Fruit fly (Drosophila melanogaster) whole organism, embryonic: Measurements from ENCODE around the gene Jhbp11.

Experiments used
- ATbp ChIP-seq: fragments of 200-800 bp; sonication (Bioruptor generic); optimal IDR thresholded peaks from 2 replicates; lab custom pipeline; 2017; ENCODE audit warnings: missing biosample characterization, mild to moderate bottlenecking, missing genetic modification characterization, missing genetic modification reagents
- CG10209 ChIP-seq: fragments of 200-800 bp; sonication (Bioruptor generic); optimal IDR thresholded peaks from 3 replicates; lab custom pipeline; 2017; ENCODE audit warnings: missing biosample characterization, mild to moderate bottlenecking, missing genetic modification characterization, missing genetic modification reagents
- CG10462 ChIP-seq: fragments of 200-800 bp; sonication (Bioruptor generic); optimal IDR thresholded peaks from 2 replicates; lab custom pipeline; 2016; ENCODE audit warnings: missing biosample characterization, missing genetic modification characterization
- CG10979 ChIP-seq: fragments of 200-800 bp; sonication (Bioruptor generic); optimal IDR thresholded peaks from 2 replicates; lab custom pipeline; 2018; ENCODE audit warnings: missing biosample characterization, mild to moderate bottlenecking, missing genetic modification characterization, moderate library complexity
- CG11504 ChIP-seq: fragments of 200-800 bp; sonication (Bioruptor generic); optimal IDR thresholded peaks from 3 replicates; lab custom pipeline; 2019; ENCODE audit warnings: missing biosample characterization, mild to moderate bottlenecking, missing genetic modification characterization, moderate library complexity
- CG12155 ChIP-seq: fragments of 200-800 bp; sonication (Bioruptor generic); optimal IDR thresholded peaks from 3 replicates; lab custom pipeline; 2016; ENCODE audit warnings: missing biosample characterization, missing genetic modification characterization
- CG13424 ChIP-seq: fragments of 200-800 bp; sonication (Bioruptor generic); optimal IDR thresholded peaks from 2 replicates; lab custom pipeline; 2019; ENCODE audit warnings: missing biosample characterization, mild to moderate bottlenecking, missing genetic modification characterization, moderate library complexity
- CG14710 ChIP-seq: fragments of 200-800 bp; sonication (Bioruptor generic); optimal IDR thresholded peaks from 3 replicates; lab custom pipeline; 2019; ENCODE audit warnings: missing biosample characterization, mild to moderate bottlenecking, missing genetic modification characterization, moderate library complexity
- CG1603 ChIP-seq: fragments of 200-800 bp; sonication (Bioruptor generic); optimal IDR thresholded peaks from 2 replicates; lab custom pipeline; 2019; ENCODE audit warnings: missing biosample characterization, mild to moderate bottlenecking, missing genetic modification characterization, moderate library complexity
- CG17359 ChIP-seq: fragments of 200-800 bp; sonication (Bioruptor generic); optimal IDR thresholded peaks from 3 replicates; lab custom pipeline; 2018; ENCODE audit warnings: missing biosample characterization, mild to moderate bottlenecking, missing genetic modification characterization, moderate library complexity
- CG18262 ChIP-seq: fragments of 200-800 bp; optimal IDR thresholded peaks from 3 replicates; lab custom pipeline; 2019; ENCODE audit warnings: missing biosample characterization, mild to moderate bottlenecking, missing genetic modification characterization, moderate library complexity
- CG3847 ChIP-seq: fragments of 200-800 bp; sonication (Bioruptor generic); IDR thresholded peaks from 2 replicates; pipeline ENCODE4 v1.3.6; 2022; ENCODE audit warnings: missing biosample characterization, missing genetic modification characterization
- CG6791 ChIP-seq: fragments of 200-800 bp; sonication (Bioruptor generic); IDR thresholded peaks from 3 replicates; pipeline ENCODE4 v1.3.6; 2022; ENCODE audit warnings: missing biosample characterization, missing genetic modification characterization; ENCODE audit not compliant: partially characterized antibody
- CG7271 ChIP-seq: fragments of 200-800 bp; sonication (Bioruptor generic); optimal IDR thresholded peaks from 2 replicates; lab custom pipeline; 2018; ENCODE audit warnings: missing biosample characterization, mild to moderate bottlenecking, missing genetic modification characterization, moderate library complexity
- CG8290 ChIP-seq, 3 experiments: fragments of 200-800 bp; sonication (Bioruptor generic); optimal IDR thresholded peaks; 2 replicates each; lab custom pipeline; 2016 to 2019; ENCODE audit warnings: missing biosample characterization in 3 of 3, missing genetic modification characterization in 3 of 3, mild to moderate bottlenecking in 2 of 3, moderate library complexity in 1 of 3
- CG8388 ChIP-seq: fragments of 200-800 bp; sonication (Bioruptor generic); optimal IDR thresholded peaks from 2 replicates; lab custom pipeline; 2019; ENCODE audit warnings: missing biosample characterization, mild to moderate bottlenecking, missing genetic modification characterization, moderate library complexity
- Camta ChIP-seq: fragments of 200-800 bp; sonication (Bioruptor generic); optimal IDR thresholded peaks from 2 replicates; lab custom pipeline; 2016; ENCODE audit warnings: missing biosample characterization, missing genetic modification characterization
- D19A ChIP-seq: fragments of 200-800 bp; optimal IDR thresholded peaks from 3 replicates; lab custom pipeline; 2019; ENCODE audit warnings: missing biosample characterization, mild to moderate bottlenecking, missing genetic modification characterization, moderate library complexity
- Ets65A ChIP-seq: fragments of 200-800 bp; sonication (Bioruptor generic); peaks from one replicate; lab custom pipeline; 2016; ENCODE audit warnings: missing biosample characterization, missing genetic modification characterization
- H2.0 ChIP-seq: fragments of 200-800 bp; sonication (Bioruptor generic); IDR thresholded peaks from 2 replicates; pipeline ENCODE4 v1.3.6; 2022; ENCODE audit warnings: missing biosample characterization, missing genetic modification characterization
- Hr51 ChIP-seq, 2 experiments: fragments of 200-800 bp; sonication (Bioruptor generic); optimal IDR thresholded peaks; 2 replicates in 1 of 2; 3 replicates in 1 of 2; lab custom pipeline; 2016 to 2018; ENCODE audit warnings: missing biosample characterization in 2 of 2, missing genetic modification characterization in 2 of 2, mild to moderate bottlenecking in 1 of 2, moderate library complexity in 1 of 2
- Hr78 ChIP-seq, 2 experiments: fragments of 200-800 bp in 1 of 2; fragments of >200 bp in 1 of 2; sonication (Bioruptor generic) in 1 of 2; optimal IDR thresholded peaks; 2 replicates each; lab custom pipeline; 2017 to 2019; ENCODE audit warnings: missing biosample characterization in 2 of 2, missing genetic modification characterization in 2 of 2, mild to moderate bottlenecking in 1 of 2, moderate library complexity in 1 of 2
- Med ChIP-seq: fragments of 200-800 bp; sonication (Bioruptor generic); peaks from one replicate; lab custom pipeline; 2016; ENCODE audit warnings: missing biosample characterization, missing genetic modification characterization, mild to moderate bottlenecking, inconsistent platforms, moderate library complexity
- NFAT ChIP-seq: fragments of 200-800 bp; sonication (Bioruptor generic); IDR thresholded peaks from 2 replicates; pipeline ENCODE4 v1.3.6; 2022; ENCODE audit warnings: missing biosample characterization, missing genetic modification characterization
- Opbp ChIP-seq: fragments of 200-800 bp; sonication (Bioruptor generic); IDR thresholded peaks from 3 replicates; pipeline ENCODE4 v1.3.6; 2022; ENCODE audit warnings: missing biosample characterization, missing genetic modification characterization; ENCODE audit not compliant: partially characterized antibody
- Pdp1 ChIP-seq, 2 experiments: fragments of 200-800 bp; sonication (Bioruptor generic); optimal IDR thresholded peaks; 3 replicates each; lab custom pipeline; 2016; ENCODE audit warnings: missing biosample characterization in 2 of 2, missing genetic modification characterization in 2 of 2, mild to moderate bottlenecking in 1 of 2, moderate library complexity in 1 of 2
- Ravus ChIP-seq: fragments of 200-800 bp; sonication (Bioruptor generic); IDR thresholded peaks from 2 replicates; pipeline ENCODE4 v1.3.6; 2022; ENCODE audit warnings: missing biosample characterization, missing genetic modification characterization
- Sox102F ChIP-seq: fragments of 200-800 bp; sonication (Bioruptor generic); optimal IDR thresholded peaks from 2 replicates; lab custom pipeline; 2018; ENCODE audit warnings: missing biosample characterization, mild to moderate bottlenecking, missing genetic modification characterization, moderate library complexity
- Ssrp ChIP-seq: fragments of 200-800 bp; sonication (Bioruptor generic); optimal IDR thresholded peaks from 2 replicates; lab custom pipeline; 2018; ENCODE audit warnings: missing biosample characterization, mild to moderate bottlenecking, missing genetic modification characterization, moderate library complexity
- bigmax ChIP-seq: fragments of 200-800 bp; sonication (Bioruptor generic); optimal IDR thresholded peaks from 2 replicates; lab custom pipeline; 2018; ENCODE audit warnings: missing biosample characterization, mild to moderate bottlenecking, missing genetic modification characterization
- bsh ChIP-seq, 2 experiments: fragments of 200-800 bp; sonication (Bioruptor generic); optimal IDR thresholded peaks; 2 replicates each; lab custom pipeline; 2017 to 2018; ENCODE audit warnings: mild to moderate bottlenecking in 2 of 2, missing biosample characterization in 2 of 2, missing genetic modification characterization in 2 of 2, moderate library complexity in 1 of 2
- exex ChIP-seq: fragments of 200-800 bp; sonication (Bioruptor generic); optimal IDR thresholded peaks from 4 replicates; lab custom pipeline; 2018; ENCODE audit warnings: missing biosample characterization, mild to moderate bottlenecking, missing genetic modification characterization, moderate library complexity
- fd96Cb ChIP-seq: fragments of 200-800 bp; sonication (Bioruptor generic); optimal IDR thresholded peaks from 2 replicates; lab custom pipeline; 2018; ENCODE audit warnings: missing biosample characterization, mild to moderate bottlenecking, missing genetic modification characterization, moderate library complexity
- gem ChIP-seq: fragments of 200-800 bp; sonication (Bioruptor generic); optimal IDR thresholded peaks from 2 replicates; lab custom pipeline; 2019; ENCODE audit warnings: missing biosample characterization, mild to moderate bottlenecking, missing genetic modification characterization, moderate library complexity
- kni ChIP-seq: fragments of 200-800 bp; sonication (Bioruptor generic); optimal IDR thresholded peaks from 3 replicates; lab custom pipeline; 2017; ENCODE audit warnings: mild to moderate bottlenecking, missing biosample characterization, missing genetic modification reagents, missing genetic modification characterization
- nmo ChIP-seq: fragments of 200-800 bp; sonication (Bioruptor generic); optimal IDR thresholded peaks from 2 replicates; lab custom pipeline; 2018; ENCODE audit warnings: missing biosample characterization, mild to moderate bottlenecking, missing genetic modification characterization, moderate library complexity
- phol ChIP-seq: fragments of 200-800 bp; sonication (Bioruptor generic); optimal IDR thresholded peaks from 3 replicates; lab custom pipeline; 2018; ENCODE audit warnings: missing biosample characterization, mild to moderate bottlenecking, missing genetic modification characterization, moderate library complexity
- sens ChIP-seq: fragments of 200-800 bp; sonication (Bioruptor generic); peaks from one replicate; lab custom pipeline; 2016; ENCODE audit warnings: missing biosample characterization, missing genetic modification characterization
- stwl ChIP-seq: fragments of 200-800 bp; sonication (Bioruptor generic); optimal IDR thresholded peaks from 3 replicates; lab custom pipeline; 2018; ENCODE audit warnings: missing biosample characterization, mild to moderate bottlenecking, missing genetic modification characterization, moderate library complexity
- tio ChIP-seq: fragments of 200-800 bp; sonication (Bioruptor generic); optimal IDR thresholded peaks from 2 replicates; lab custom pipeline; 2017; ENCODE audit warnings: missing biosample characterization, missing genetic modification characterization, inconsistent platforms
- wor ChIP-seq: fragments of 200-800 bp; sonication (Bioruptor generic); IDR thresholded peaks from 2 replicates; pipeline ENCODE4 v1.3.6; 2022; ENCODE audit warnings: missing biosample characterization, missing genetic modification characterization
- zfh1 ChIP-seq: fragments of 200-800 bp; sonication (Bioruptor generic); IDR thresholded peaks from 3 replicates; pipeline ENCODE4 v1.3.6; 2022; ENCODE audit warnings: missing biosample characterization, missing genetic modification characterization

Jhbp11 gene

DNA sequence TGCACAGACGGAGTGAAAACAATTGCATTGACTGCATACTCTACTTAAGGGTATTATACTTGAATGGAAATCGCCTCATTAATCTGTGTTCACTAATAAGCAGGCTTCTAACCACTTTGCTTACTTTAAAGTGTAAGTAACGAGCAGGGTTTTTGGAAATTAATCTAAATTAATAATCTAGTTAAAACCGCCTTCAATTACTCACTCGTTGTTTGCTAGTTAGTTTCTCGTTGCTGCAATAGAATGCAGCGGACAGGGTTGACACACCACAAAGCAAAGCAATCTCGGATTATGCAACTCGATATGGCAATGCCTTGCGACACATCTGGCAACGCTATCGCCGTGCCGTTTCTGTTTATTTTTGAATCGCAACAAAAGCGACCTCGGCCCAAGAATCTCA is 38.9 kb downstream of the Jhbp11 start:
- TF ChIP-seq CG3847 (GFP tag; lab: Robert Waterston, UW) (0 out of 2 replicates have a peak, but pooled peaks have one; percentile 5), Pdp1 (GFP tag; optimal IDR thresholded peaks at IDR 0.05; lab: Kevin White, UChicago) (peak in 1 of 2 experiments; percentile 84), tio (GFP tag; lab: Kevin White, UChicago) (no peak), kni (GFP tag; lab: Kevin White, UChicago) (no peak), wor (GFP tag; lab: Robert Waterston, UW) (no peak), CG18262 (tag; lab: Kevin White, UChicago) (peak; percentile 17), fd96Cb (tag; lab: Kevin White, UChicago) (peak; percentile 12), Ets65A (GFP tag; lab: Kevin White, UChicago) (peak; percentile 33), Hr78 (GFP tag; optimal IDR thresholded peaks at IDR 0.05; lab: Kevin White, UChicago) (peak in 1 of 2 experiments; percentile 21), CG10979 (peak; percentile 10), CG10462 (no peak), bsh (GFP tag; optimal IDR thresholded peaks at IDR 0.05; lab: Kevin White, UChicago) (peak in 1 of 2 experiments; percentile 13), CG6791 (GFP tag; lab: Robert Waterston, UW) (peak; percentile 38; the same call in 1 of the 3 replicates), exex (tag; lab: Kevin White, UChicago) (no peak), bigmax (no peak), nmo (GFP tag; lab: Kevin White, UChicago) (peak; percentile 20), NFAT (no peak), Hr51 (GFP tag; optimal IDR thresholded peaks at IDR 0.05; lab: Kevin White, UChicago) (peak in 1 of 2 experiments; percentile 1), CG7271 (tag; lab: Kevin White, UChicago) (no peak), phol (peak; percentile 24), Ssrp (tag; lab: Kevin White, UChicago) (peak; percentile 15), CG8388 (peak; percentile 1), Med (GFP tag; lab: Kevin White, UChicago) (peak; percentile 60), H2.0 (no peak), ATbp (GFP tag; lab: Kevin White, UChicago) (peak; percentile 7), CG10209 (GFP tag; lab: Kevin White, UChicago) (no peak), stwl (tag; lab: Kevin White, UChicago) (peak; percentile 100), D19A (tag; lab: Kevin White, UChicago) (peak; percentile 83), Sox102F (GFP tag; lab: Kevin White, UChicago) (peak; percentile 31), CG17359 (tag; lab: Kevin White, UChicago) (peak; percentile 15), CG12155 (GFP tag; lab: Kevin White, UChicago) (peak; percentile 24), CG11504 (tag; lab: Kevin White, UChicago) (peak; percentile 21), Camta (GFP tag; lab: Kevin White, UChicago) (peak; percentile 5), zfh1 (0 out of 3 replicates have a peak, but pooled peaks have one; percentile 6), CG13424 (tag; lab: Kevin White, UChicago) (no peak), sens (GFP tag; lab: Kevin White, UChicago) (peak; percentile 91), Opbp (GFP tag; lab: Robert Waterston, UW) (peak; percentile 26; the same call in 1 of the 3 replicates), Ravus (GFP tag; lab: Robert Waterston, UW) (no peak), CG8290 (GFP tag; optimal IDR thresholded peaks at IDR 0.05; lab: Kevin White, UChicago) (peak; percentile 17), CG8290 (tag; optimal IDR thresholded peaks at IDR 0.05; lab: Kevin White, UChicago) (no peak), CG1603 (tag; lab: Kevin White, UChicago) (peak; percentile 31), CG14710 (tag; lab: Kevin White, UChicago) (peak; percentile 4), gem (tag; lab: Kevin White, UChicago) (peak; percentile 37)
